Fruit fly (Drosophila melanogaster) whole organism, pupa: ENCODE measurements around the gene CG32645.

Source experiments
- CG10348 ChIP-seq: fragments of 200-800 bp; sonication (Bioruptor generic); IDR thresholded peaks from 2 replicates; pipeline ENCODE4 v1.3.6; 2022; ENCODE audit warnings: missing biosample characterization, missing genetic modification characterization
- CG12605 ChIP-seq: fragments of 200-800 bp; sonication (Bioruptor generic); IDR thresholded peaks from 2 replicates; pipeline ENCODE4 v1.3.6; 2022; ENCODE audit warnings: missing biosample characterization, missing genetic modification characterization
- CG32121 ChIP-seq: fragments of 200-800 bp; sonication (Bioruptor generic); IDR thresholded peaks from 2 replicates; pipeline ENCODE4 v1.3.6; 2022; ENCODE audit warnings: missing biosample characterization, missing genetic modification characterization
- rn ChIP-seq: fragments of 200-800 bp; sonication (Bioruptor generic); IDR thresholded peaks from 2 replicates; pipeline ENCODE4 v1.3.6; 2022; ENCODE audit warnings: missing biosample characterization, missing genetic modification characterization

DNA sequence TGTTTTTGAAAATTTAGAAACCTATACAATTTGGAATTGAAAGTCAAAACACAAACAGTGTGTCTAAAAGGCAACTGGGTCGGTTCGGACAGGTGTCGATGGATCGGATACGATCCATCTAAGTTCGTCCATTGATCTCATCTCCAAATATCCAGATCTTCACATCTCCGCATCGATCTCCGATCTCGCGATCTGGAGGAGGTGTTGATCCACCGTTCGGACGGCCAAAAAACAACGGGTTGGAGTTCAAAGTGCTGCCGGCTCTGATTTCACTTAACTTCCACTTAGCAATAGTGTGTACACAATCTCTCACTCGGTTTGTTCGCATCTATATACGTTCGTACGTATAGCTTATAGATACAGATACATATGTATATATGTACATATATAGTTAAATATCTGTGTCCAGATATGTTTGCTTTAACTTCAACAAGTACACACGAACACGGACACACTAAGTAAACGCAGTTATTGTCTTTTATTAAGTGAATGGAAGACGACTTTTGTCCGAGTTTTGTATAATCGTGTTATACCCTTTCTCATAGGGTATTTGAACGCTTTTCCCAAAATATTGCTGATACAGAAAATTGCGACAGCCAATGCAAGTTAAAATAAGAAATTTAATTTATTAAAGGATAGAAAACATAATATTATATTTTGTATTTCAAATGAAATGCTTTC is 30.7 kb upstream of the CG32645 start, which contains the start of gene Fer3HCH:
- TF ChIP-seq rn (GFP tag; lab: Robert Waterston, UW) (no peak), CG10348 (GFP tag; lab: Robert Waterston, UW) (no peak), CG12605 (no peak), CG32121 (GFP tag; lab: Robert Waterston, UW) (no peak)
